Fruit fly (Drosophila melanogaster) whole organism, adult: Measurements from ENCODE around the gene Hez.

ENCODE experiments used
- CG11617 ChIP-seq: fragments of 200-800 bp; sonication (Bioruptor generic); optimal IDR thresholded peaks from 2 replicates; lab custom pipeline; 2017; ENCODE audit warnings: mild to moderate bottlenecking, missing biosample characterization, missing genetic modification reagents, missing genetic modification characterization
- CG12768 ChIP-seq: fragments of 200-800 bp; sonication (Bioruptor generic); optimal IDR thresholded peaks from 2 replicates; lab custom pipeline; 2017; ENCODE audit warnings: missing biosample characterization, missing genetic modification characterization, mild to moderate bottlenecking, moderate library complexity, missing genetic modification reagents
- CG14711 ChIP-seq: fragments of 200-800 bp; sonication (Bioruptor generic); optimal IDR thresholded peaks from 2 replicates; lab custom pipeline; 2018; ENCODE audit warnings: missing biosample characterization, mild to moderate bottlenecking, missing genetic modification characterization, moderate library complexity
- CG33017 ChIP-seq: fragments of 200-800 bp; sonication (Bioruptor generic); optimal IDR thresholded peaks from 2 replicates; lab custom pipeline; 2018; ENCODE audit warnings: missing biosample characterization, mild to moderate bottlenecking, missing genetic modification characterization, moderate library complexity
- CG5204 ChIP-seq: fragments of 200-800 bp; sonication (Bioruptor generic); optimal IDR thresholded peaks from 2 replicates; lab custom pipeline; 2016; ENCODE audit warnings: missing biosample characterization, missing genetic modification characterization
- CG7101 ChIP-seq: fragments of 200-800 bp; sonication (Bioruptor generic); optimal IDR thresholded peaks from 2 replicates; lab custom pipeline; 2018; ENCODE audit warnings: missing biosample characterization, mild to moderate bottlenecking, missing genetic modification characterization, moderate library complexity
- Crg-1 ChIP-seq: fragments of 200-800 bp; sonication (Bioruptor generic); optimal IDR thresholded peaks from 2 replicates; lab custom pipeline; 2016; ENCODE audit warnings: missing biosample characterization, missing genetic modification characterization
- Hr96 ChIP-seq: fragments of 200-800 bp; sonication (Bioruptor generic); optimal IDR thresholded peaks from 2 replicates; lab custom pipeline; 2016; ENCODE audit warnings: missing biosample characterization, missing genetic modification characterization
- Mnt ChIP-seq: fragments of 200-800 bp; sonication (Bioruptor generic); optimal IDR thresholded peaks from 2 replicates; lab custom pipeline; 2016; ENCODE audit warnings: missing biosample characterization, mild to moderate bottlenecking, missing genetic modification characterization
- bab1 ChIP-seq: fragments of 200-800 bp; sonication (Bioruptor generic); optimal IDR thresholded peaks from 3 replicates; lab custom pipeline; 2019; ENCODE audit warnings: missing biosample characterization, mild to moderate bottlenecking, missing genetic modification characterization, moderate library complexity
- kay ChIP-seq: fragments of 200-800 bp; sonication (Bioruptor generic); peaks from one replicate; lab custom pipeline; 2016; ENCODE audit warnings: missing biosample characterization, missing genetic modification characterization, borderline replicate concordance
- pad ChIP-seq: fragments of 200-800 bp; sonication (Bioruptor generic); optimal IDR thresholded peaks from 3 replicates; lab custom pipeline; 2017; ENCODE audit warnings: missing biosample characterization, missing genetic modification characterization, mild to moderate bottlenecking, moderate library complexity, missing genetic modification reagents
- tj ChIP-seq: fragments of 200-800 bp; sonication (Bioruptor generic); optimal IDR thresholded peaks from 3 replicates; lab custom pipeline; 2017; ENCODE audit warnings: missing biosample characterization, mild to moderate bottlenecking, missing genetic modification characterization, moderate library complexity
- toe ChIP-seq: fragments of 200-800 bp; sonication (Bioruptor generic); optimal IDR thresholded peaks from 2 replicates; lab custom pipeline; 2016; ENCODE audit warnings: missing biosample characterization, missing genetic modification characterization

dm6 chr3L:9894643-9895042, at the start of gene Hez, which contains the start of gene CG6709:
- TF ChIP-seq CG12768 (GFP tag; lab: Kevin White, UChicago) (no peak), Hr96 (no peak), CG33017 (tag; lab: Kevin White, UChicago) (no peak), bab1 (GFP tag; lab: Kevin White, UChicago) (no peak), CG5204 (GFP tag; lab: Kevin White, UChicago) (no peak), kay (GFP tag; lab: Kevin White, UChicago) (peak; percentile 85), CG7101 (tag; lab: Kevin White, UChicago) (no peak), tj (GFP tag; lab: Kevin White, UChicago) (no peak), Crg-1 (GFP tag; lab: Kevin White, UChicago) (no peak), Mnt (GFP tag; lab: Kevin White, UChicago) (no peak), toe (GFP tag; lab: Kevin White, UChicago) (no peak), pad (GFP tag; lab: Kevin White, UChicago) (no peak), CG11617 (GFP tag; lab: Kevin White, UChicago) (no peak), CG14711 (no peak)
